Fruit fly (Drosophila melanogaster) whole organism, embryonic: ENCODE measurements around the gene CG9270.

ENCODE experiments used
- Atf3 ChIP-seq: fragments of 200-800 bp; sonication (Bioruptor generic); optimal IDR thresholded peaks from 3 replicates; lab custom pipeline; 2016; ENCODE audit warnings: missing biosample characterization, missing genetic modification characterization
- BtbVII ChIP-seq: fragments of 200-800 bp; sonication (Bioruptor generic); optimal IDR thresholded peaks from 3 replicates; lab custom pipeline; 2017; ENCODE audit warnings: missing biosample characterization, mild to moderate bottlenecking, missing genetic modification characterization
- CG10565 ChIP-seq: fragments of 200-800 bp; sonication (Bioruptor generic); optimal IDR thresholded peaks from 3 replicates; lab custom pipeline; 2016; ENCODE audit warnings: missing biosample characterization, mild to moderate bottlenecking, missing genetic modification characterization
- CG10979 ChIP-seq: fragments of 200-800 bp; sonication (Bioruptor generic); optimal IDR thresholded peaks from 2 replicates; lab custom pipeline; 2018; ENCODE audit warnings: missing biosample characterization, mild to moderate bottlenecking, missing genetic modification characterization, moderate library complexity
- CG11093 ChIP-seq: fragments of 200-800 bp; sonication (Bioruptor generic); IDR thresholded peaks from 3 replicates; pipeline ENCODE4 v1.3.6; 2022; ENCODE audit warnings: missing biosample characterization, missing genetic modification characterization
- CG11398 ChIP-seq: fragments of 200-800 bp; sonication (Bioruptor generic); optimal IDR thresholded peaks from 2 replicates; lab custom pipeline; 2016; ENCODE audit warnings: missing biosample characterization, missing genetic modification characterization
- CG12769 ChIP-seq: fragments of 200-800 bp; sonication (Bioruptor generic); optimal IDR thresholded peaks from 2 replicates; lab custom pipeline; 2019; ENCODE audit warnings: missing biosample characterization, mild to moderate bottlenecking, missing genetic modification characterization, moderate library complexity
- CG16813 ChIP-seq: fragments of 200-800 bp; sonication (Bioruptor generic); IDR thresholded peaks from 3 replicates; pipeline ENCODE4 v1.3.6; 2022; ENCODE audit warnings: missing biosample characterization, missing genetic modification characterization; ENCODE audit not compliant: partially characterized antibody
- CG16863 ChIP-seq: fragments of 200-800 bp; sonication (Bioruptor generic); optimal IDR thresholded peaks from 3 replicates; lab custom pipeline; 2016; ENCODE audit warnings: missing biosample characterization, missing genetic modification characterization
- CG1792 ChIP-seq: fragments of 200-800 bp; sonication (Bioruptor generic); optimal IDR thresholded peaks from 2 replicates; lab custom pipeline; 2016; ENCODE audit warnings: missing biosample characterization, missing genetic modification characterization
- CG1832 ChIP-seq: fragments of 200-800 bp; sonication (Bioruptor generic); optimal IDR thresholded peaks from 2 replicates; lab custom pipeline; 2017; ENCODE audit warnings: missing biosample characterization, mild to moderate bottlenecking, missing genetic modification characterization, inconsistent platforms
- CG30020 ChIP-seq: fragments of 200-800 bp; optimal IDR thresholded peaks from 2 replicates; lab custom pipeline; 2019; ENCODE audit warnings: missing biosample characterization, mild to moderate bottlenecking, missing genetic modification characterization, moderate library complexity
- CG4424 ChIP-seq: fragments of 200-800 bp; sonication (Bioruptor generic); optimal IDR thresholded peaks from 3 replicates; lab custom pipeline; 2016; ENCODE audit warnings: missing biosample characterization, missing genetic modification characterization
- CG9876 ChIP-seq: fragments of 200-800 bp; sonication (Bioruptor generic); optimal IDR thresholded peaks from 2 replicates; lab custom pipeline; 2016; ENCODE audit warnings: missing biosample characterization, missing genetic modification characterization
- Doc2 ChIP-seq: fragments of 200-800 bp; sonication (Bioruptor generic); IDR thresholded peaks from 2 replicates; pipeline ENCODE4 v1.3.6; 2022; ENCODE audit warnings: missing biosample characterization, missing genetic modification characterization
- Dref ChIP-seq: fragments of 200-800 bp; sonication (Bioruptor generic); IDR thresholded peaks from 2 replicates; pipeline ENCODE4 v1.3.6; 2022; ENCODE audit warnings: missing biosample characterization, missing genetic modification characterization
- Gug ChIP-seq: fragments of 200-800 bp; sonication (Bioruptor generic); IDR thresholded peaks from 4 replicates; pipeline ENCODE4 v1.3.6; 2022; ENCODE audit warnings: missing biosample characterization, missing genetic modification characterization
- H15 ChIP-seq: fragments of 200-800 bp; sonication (Bioruptor generic); IDR thresholded peaks from 3 replicates; pipeline ENCODE4 v1.3.6; 2022; ENCODE audit warnings: missing biosample characterization, missing genetic modification characterization
- HLH3B ChIP-seq: fragments of 200-800 bp; sonication (Bioruptor generic); IDR thresholded peaks from 2 replicates; pipeline ENCODE4 v1.3.6; 2022; ENCODE audit warnings: missing biosample characterization, missing genetic modification characterization
- Hr78 ChIP-seq, 2 experiments: fragments of 200-800 bp in 1 of 2; fragments of >200 bp in 1 of 2; sonication (Bioruptor generic) in 1 of 2; optimal IDR thresholded peaks; 2 replicates each; lab custom pipeline; 2017 to 2019; ENCODE audit warnings: missing biosample characterization in 2 of 2, missing genetic modification characterization in 2 of 2, mild to moderate bottlenecking in 1 of 2, moderate library complexity in 1 of 2
- Hsf ChIP-seq: fragments of 200-800 bp; sonication (Bioruptor generic); optimal IDR thresholded peaks from 3 replicates; lab custom pipeline; 2016; ENCODE audit warnings: missing biosample characterization, missing genetic modification characterization
- Jarid2 ChIP-seq: fragments of 200-800 bp; sonication (Bioruptor generic); optimal IDR thresholded peaks from 3 replicates; lab custom pipeline; 2017; ENCODE audit warnings: mild to moderate bottlenecking, missing biosample characterization, missing genetic modification reagents, missing genetic modification characterization
- MBD-R2 ChIP-seq: fragments of 200-800 bp; sonication (Bioruptor generic); IDR thresholded peaks from 2 replicates; pipeline ENCODE4 v1.3.6; 2022; ENCODE audit warnings: missing biosample characterization, missing genetic modification characterization
- Mes4 ChIP-seq: fragments of 200-800 bp; sonication (Bioruptor generic); optimal IDR thresholded peaks from 2 replicates; lab custom pipeline; 2016; ENCODE audit warnings: missing biosample characterization, missing genetic modification characterization
- Oli ChIP-seq: fragments of 200-800 bp; sonication (Bioruptor generic); optimal IDR thresholded peaks from 2 replicates; lab custom pipeline; 2018; ENCODE audit warnings: missing biosample characterization, mild to moderate bottlenecking, missing genetic modification characterization, moderate library complexity
- ap ChIP-seq: fragments of 200-800 bp; sonication (Bioruptor generic); IDR thresholded peaks from 2 replicates; pipeline ENCODE4 v1.3.6; 2022; ENCODE audit warnings: missing biosample characterization, missing genetic modification characterization
- ara ChIP-seq: fragments of 200-800 bp; sonication (Bioruptor generic); IDR thresholded peaks from 2 replicates; pipeline ENCODE4 v1.3.6; 2022; ENCODE audit warnings: missing biosample characterization, missing genetic modification characterization
- corto ChIP-seq: fragments of 200-800 bp; sonication (Bioruptor generic); optimal IDR thresholded peaks from 2 replicates; lab custom pipeline; 2016; ENCODE audit warnings: missing biosample characterization, mild to moderate bottlenecking, missing genetic modification characterization, moderate library complexity
- crc ChIP-seq: fragments of 200-800 bp; sonication (Bioruptor generic); optimal IDR thresholded peaks from 2 replicates; lab custom pipeline; 2016; ENCODE audit warnings: missing biosample characterization, missing genetic modification characterization
- croc ChIP-seq: fragments of 200-800 bp; sonication (Bioruptor generic); conservative IDR thresholded peaks from 3 replicates; pipeline ENCODE4 v1.3.6; 2022; ENCODE audit warnings: missing biosample characterization, missing genetic modification characterization
- crol ChIP-seq: fragments of 200-800 bp; sonication (Bioruptor generic); IDR thresholded peaks from 2 replicates; pipeline ENCODE4 v1.3.6; 2022; ENCODE audit warnings: missing biosample characterization, missing genetic modification characterization
- eyg ChIP-seq: fragments of 200-800 bp; sonication (Bioruptor generic); optimal IDR thresholded peaks from 3 replicates; lab custom pipeline; 2016; ENCODE audit warnings: missing biosample characterization, missing genetic modification characterization
- gfzf ChIP-seq: fragments of 200-800 bp; sonication (Bioruptor generic); optimal IDR thresholded peaks from 2 replicates; lab custom pipeline; 2016; ENCODE audit warnings: missing biosample characterization, mild to moderate bottlenecking, missing genetic modification characterization, moderate library complexity
- hkb ChIP-seq, 2 experiments: fragments of 200-800 bp in 1 of 2; fragments of >200 bp in 1 of 2; sonication (Bioruptor generic) in 1 of 2; IDR thresholded peaks in 1 of 2; optimal IDR thresholded peaks in 1 of 2; 2 replicates each; pipeline versions ENCODE4 v1.3.6 to Lab custom; 2017 to 2022; ENCODE audit warnings: missing biosample characterization in 1 of 2, missing genetic modification characterization in 1 of 2
- ind ChIP-seq: fragments of 200-800 bp; sonication (Bioruptor generic); optimal IDR thresholded peaks from 3 replicates; lab custom pipeline; 2016; ENCODE audit warnings: missing biosample characterization, missing genetic modification characterization
- insv ChIP-seq, 2 experiments: fragments of 200-800 bp; sonication (Bioruptor generic); optimal IDR thresholded peaks; 3 replicates each; lab custom pipeline; 2016 to 2018; ENCODE audit warnings: missing biosample characterization in 2 of 2, missing genetic modification characterization in 2 of 2
- ken ChIP-seq: fragments of 200-800 bp; sonication (Bioruptor generic); IDR thresholded peaks from 3 replicates; pipeline ENCODE4 v1.3.6; 2022; ENCODE audit warnings: missing biosample characterization, missing genetic modification characterization
- maf-S ChIP-seq: fragments of 200-800 bp; sonication (Bioruptor generic); optimal IDR thresholded peaks from 2 replicates; lab custom pipeline; 2016; ENCODE audit warnings: missing biosample characterization, missing genetic modification characterization
- nom ChIP-seq: fragments of 200-800 bp; sonication (Bioruptor generic); optimal IDR thresholded peaks from 2 replicates; lab custom pipeline; 2017; ENCODE audit warnings: missing biosample characterization, missing genetic modification characterization, mild to moderate bottlenecking, moderate library complexity, missing genetic modification reagents
- pan ChIP-seq, 4 experiments: fragments of >200 bp in 3 of 4; fragments of 200-800 bp in 1 of 4; sonication (Bioruptor generic) in 1 of 4; optimal IDR thresholded peaks in 3 of 4; IDR thresholded peaks in 1 of 4; 2 replicates each; pipeline versions ENCODE4 v1.3.6 to Lab custom; 2017 to 2022; ENCODE audit warnings: missing biosample characterization in 2 of 4, missing genetic modification characterization in 2 of 4, mixed read lengths in 1 of 4
- sim ChIP-seq: fragments of 200-800 bp; sonication (Bioruptor generic); IDR thresholded peaks from 2 replicates; pipeline ENCODE4 v1.3.6; 2022; ENCODE audit warnings: missing biosample characterization, missing genetic modification characterization
- slp2 ChIP-seq: fragments of 200-800 bp; sonication (Bioruptor generic); optimal IDR thresholded peaks from 2 replicates; lab custom pipeline; 2016; ENCODE audit warnings: missing biosample characterization, missing genetic modification characterization
- stc ChIP-seq: fragments of 200-800 bp; sonication (Bioruptor generic); IDR thresholded peaks from 2 replicates; pipeline ENCODE4 v1.3.6; 2022; ENCODE audit warnings: missing biosample characterization, missing genetic modification characterization
- sug ChIP-seq: fragments of 200-800 bp; optimal IDR thresholded peaks from 2 replicates; lab custom pipeline; 2019; ENCODE audit warnings: missing biosample characterization, mild to moderate bottlenecking, missing genetic modification characterization, moderate library complexity
- tin ChIP-seq: fragments of 200-800 bp; sonication (Bioruptor generic); optimal IDR thresholded peaks from 3 replicates; lab custom pipeline; 2016; ENCODE audit warnings: missing biosample characterization, missing genetic modification characterization
- tna ChIP-seq: fragments of 200-800 bp; sonication (Bioruptor generic); IDR thresholded peaks from 2 replicates; pipeline ENCODE4 v1.3.6; 2022; ENCODE audit warnings: missing biosample characterization, missing genetic modification characterization; ENCODE audit not compliant: partially characterized antibody
- trh ChIP-seq: fragments of 200-800 bp; sonication (Bioruptor generic); optimal IDR thresholded peaks from 2 replicates; lab custom pipeline; 2016; ENCODE audit warnings: missing biosample characterization, missing genetic modification characterization
- usp ChIP-seq: fragments of >200 bp; optimal IDR thresholded peaks from 2 replicates; lab custom pipeline; 2017; ENCODE audit warnings: missing biosample characterization, missing genetic modification characterization
- wor ChIP-seq: fragments of 200-800 bp; sonication (Bioruptor generic); IDR thresholded peaks from 2 replicates; pipeline ENCODE4 v1.3.6; 2022; ENCODE audit warnings: missing biosample characterization, missing genetic modification characterization

CG9270 gene

DNA sequence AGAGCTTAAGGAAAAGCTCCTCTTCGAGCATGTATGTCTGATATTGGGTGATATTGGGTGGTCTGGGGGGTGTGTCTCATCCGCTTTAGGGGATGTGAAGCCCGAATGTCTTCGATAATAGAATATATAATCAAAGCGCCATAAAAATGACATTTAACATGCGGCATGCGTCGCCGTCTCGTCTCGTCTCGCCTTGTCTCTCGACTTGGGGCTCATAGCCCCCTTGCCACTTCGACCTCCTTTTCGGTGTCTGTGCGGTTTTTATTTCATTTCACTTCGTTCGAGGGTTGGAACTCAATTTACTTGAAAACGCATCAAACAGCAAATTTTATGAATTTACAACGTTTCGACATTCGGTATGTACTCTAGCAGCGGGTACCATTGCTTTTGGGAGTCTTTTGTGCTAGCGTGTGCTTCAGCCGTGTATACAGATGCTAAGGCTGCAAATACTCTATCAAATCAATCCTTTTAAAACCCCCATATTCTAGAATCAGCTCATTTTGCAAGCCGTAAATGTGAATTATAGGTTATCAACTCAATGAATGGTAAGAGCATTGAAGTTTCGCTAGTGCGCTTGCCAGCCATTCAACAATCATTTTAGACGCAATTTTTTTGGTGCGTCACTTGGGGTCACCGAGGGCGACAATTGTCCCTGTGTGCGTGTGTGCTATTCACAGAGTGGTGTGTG is 16.7 kb upstream of the CG9270 start (continued):
- TF ChIP-seq pan (optimal IDR thresholded peaks at IDR 0.05; lab: Kevin White, UChicago) (no peak), pan (GFP tag; optimal IDR thresholded peaks at IDR 0.05 in 1 of 2, IDR thresholded peaks at IDR 0.05 in 1 of 2) (peak in 1 of 2 experiments; percentile 21), croc (GFP tag; lab: Robert Waterston, UW) (peak; percentile 51; the same call in 2 of the 3 replicates), CG12769 (tag; lab: Kevin White, UChicago) (peak; percentile 72), ara (no peak), CG10565 (GFP tag; lab: Kevin White, UChicago) (no peak), Oli (tag; lab: Kevin White, UChicago) (peak; percentile 61), stc (GFP tag; lab: Robert Waterston, UW) (no peak), CG11398 (GFP tag; lab: Kevin White, UChicago) (peak; percentile 19), hkb (optimal IDR thresholded peaks at IDR 0.05; lab: Kevin White, UChicago) (no peak), hkb (GFP tag; IDR thresholded peaks at IDR 0.05; lab: Robert Waterston, UW) (peak; percentile 85), crc (no peak), eyg (no peak), H15 (GFP tag; lab: Robert Waterston, UW) (no peak), CG9876 (no peak), gfzf (GFP tag; lab: Kevin White, UChicago) (no peak), CG10979 (tag; lab: Kevin White, UChicago) (peak; percentile 21), Gug (GFP tag; lab: Robert Waterston, UW) (no peak), CG16813 (GFP tag; lab: Robert Waterston, UW) (no peak), crol (GFP tag; lab: Robert Waterston, UW) (peak; percentile 61; the same call in 1 of the 2 replicates), ken (GFP tag; lab: Robert Waterston, UW) (peak; percentile 64), CG11093 (peak; percentile 32; the same call in 1 of the 3 replicates), tin (GFP tag; lab: Kevin White, UChicago) (peak; percentile 20), corto (GFP tag; lab: Kevin White, UChicago) (no peak), CG16863 (peak; percentile 34), CG1832 (no peak), Atf3 (GFP tag; lab: Kevin White, UChicago) (peak; percentile 11), nom (no peak), ap (GFP tag; lab: Robert Waterston, UW) (peak; percentile 30; the same call in 1 of the 2 replicates), HLH3B (peak; percentile 78), usp (GFP tag; lab: Kevin White, UChicago) (no peak), Hsf (peak; percentile 55), Hr78 (GFP tag; optimal IDR thresholded peaks at IDR 0.05; lab: Kevin White, UChicago) (no peak), insv (GFP tag; optimal IDR thresholded peaks at IDR 0.05; lab: Kevin White, UChicago) (no peak), tna (GFP tag; lab: Robert Waterston, UW) (no peak), wor (GFP tag; lab: Robert Waterston, UW) (peak; percentile 52), BtbVII (GFP tag; lab: Kevin White, UChicago) (no peak), ind (GFP tag; lab: Kevin White, UChicago) (peak; percentile 17), Dref (no peak), Jarid2 (GFP tag; lab: Kevin White, UChicago) (no peak), MBD-R2 (GFP tag; lab: Robert Waterston, UW) (no peak; the same call in 1 of the 2 replicates), sug (tag; lab: Kevin White, UChicago) (no peak), maf-S (peak; percentile 20), Mes4 (GFP tag; lab: Kevin White, UChicago) (no peak), trh (no peak), sim (GFP tag; lab: Robert Waterston, UW) (no peak), slp2 (GFP tag; lab: Kevin White, UChicago) (peak; percentile 30), Doc2 (GFP tag; lab: Robert Waterston, UW) (no peak), CG1792 (GFP tag; lab: Kevin White, UChicago) (peak; percentile 31), CG30020 (no peak), CG4424 (GFP tag; lab: Kevin White, UChicago) (no peak)
